Fruit fly (Drosophila melanogaster) whole organism, embryonic: ENCODE measurements around the gene Obp93a.

Experiments
- CG10274 ChIP-seq: fragments of 200-800 bp; sonication (Bioruptor generic); optimal IDR thresholded peaks from 3 replicates; lab custom pipeline; 2017; ENCODE audit warnings: missing biosample characterization, mild to moderate bottlenecking, missing genetic modification characterization
- CG10462 ChIP-seq: fragments of 200-800 bp; sonication (Bioruptor generic); optimal IDR thresholded peaks from 2 replicates; lab custom pipeline; 2016; ENCODE audit warnings: missing biosample characterization, missing genetic modification characterization
- CG11696 ChIP-seq: fragments of 200-800 bp; sonication (Bioruptor generic); IDR thresholded peaks from 2 replicates; pipeline ENCODE4 v1.3.6; 2022; ENCODE audit warnings: missing biosample characterization, missing genetic modification characterization
- CG12104 ChIP-seq: fragments of 200-800 bp; sonication (Bioruptor generic); optimal IDR thresholded peaks from 3 replicates; lab custom pipeline; 2016; ENCODE audit warnings: missing biosample characterization, missing genetic modification characterization
- CG12391 ChIP-seq: fragments of 200-800 bp; sonication (Bioruptor generic); optimal IDR thresholded peaks from 3 replicates; lab custom pipeline; 2018; ENCODE audit warnings: missing biosample characterization, mild to moderate bottlenecking, missing genetic modification characterization, moderate library complexity
- CG12659 ChIP-seq: fragments of 200-800 bp; sonication (Bioruptor generic); optimal IDR thresholded peaks from 3 replicates; lab custom pipeline; 2017; ENCODE audit warnings: mild to moderate bottlenecking, missing biosample characterization, missing genetic modification reagents, missing genetic modification characterization
- CG13296 ChIP-seq: fragments of 200-800 bp; sonication (Bioruptor generic); optimal IDR thresholded peaks from 3 replicates; lab custom pipeline; 2018; ENCODE audit warnings: missing biosample characterization, mild to moderate bottlenecking, missing genetic modification characterization
- CG14667 ChIP-seq: fragments of 200-800 bp; sonication (Bioruptor generic); IDR thresholded peaks from 2 replicates; pipeline ENCODE4 v1.3.6; 2022; ENCODE audit warnings: missing biosample characterization, missing genetic modification characterization
- CG15269 ChIP-seq: fragments of 200-800 bp; sonication (Bioruptor generic); optimal IDR thresholded peaks from 2 replicates; lab custom pipeline; 2018; ENCODE audit warnings: missing biosample characterization, mild to moderate bottlenecking, missing genetic modification characterization, moderate library complexity
- CG18764 ChIP-seq: fragments of 200-800 bp; sonication (Bioruptor generic); optimal IDR thresholded peaks from 3 replicates; lab custom pipeline; 2016; ENCODE audit warnings: missing biosample characterization, missing genetic modification characterization
- CG2875 ChIP-seq: fragments of 200-800 bp; sonication (Bioruptor generic); optimal IDR thresholded peaks from 2 replicates; lab custom pipeline; 2017; ENCODE audit warnings: missing biosample characterization, mild to moderate bottlenecking, missing genetic modification characterization, missing genetic modification reagents
- CG3847 ChIP-seq: fragments of 200-800 bp; sonication (Bioruptor generic); IDR thresholded peaks from 2 replicates; pipeline ENCODE4 v1.3.6; 2022; ENCODE audit warnings: missing biosample characterization, missing genetic modification characterization
- CG5180 ChIP-seq: fragments of 200-800 bp; sonication (Bioruptor generic); optimal IDR thresholded peaks from 3 replicates; lab custom pipeline; 2017; ENCODE audit warnings: missing biosample characterization, missing genetic modification characterization, mild to moderate bottlenecking, moderate library complexity, missing genetic modification reagents
- CG7745 ChIP-seq: fragments of 200-800 bp; sonication (Bioruptor generic); optimal IDR thresholded peaks from 2 replicates; lab custom pipeline; 2018; ENCODE audit warnings: missing biosample characterization, mild to moderate bottlenecking, missing genetic modification characterization, moderate library complexity
- CG8359 ChIP-seq: fragments of 200-800 bp; sonication (Bioruptor generic); optimal IDR thresholded peaks from 2 replicates; lab custom pipeline; 2017; ENCODE audit warnings: missing biosample characterization, mild to moderate bottlenecking, missing genetic modification characterization, borderline replicate concordance
- CG8924 ChIP-seq: fragments of 200-800 bp; optimal IDR thresholded peaks from 3 replicates; lab custom pipeline; 2019; ENCODE audit warnings: missing biosample characterization, mild to moderate bottlenecking, missing genetic modification characterization, moderate library complexity
- CG9609 ChIP-seq: fragments of 200-800 bp; sonication (Bioruptor generic); optimal IDR thresholded peaks from 3 replicates; lab custom pipeline; 2016; ENCODE audit warnings: missing biosample characterization, missing genetic modification characterization
- CHES-1-like ChIP-seq: fragments of 200-800 bp; sonication (Bioruptor generic); optimal IDR thresholded peaks from 2 replicates; lab custom pipeline; 2016; ENCODE audit warnings: missing biosample characterization, missing genetic modification characterization
- CkIIα-i1 ChIP-seq: fragments of 200-800 bp; sonication (Bioruptor generic); IDR thresholded peaks from 2 replicates; pipeline ENCODE4 v1.3.6; 2022; ENCODE audit warnings: missing biosample characterization, missing genetic modification characterization
- Dll ChIP-seq: fragments of 200-800 bp; sonication (Bioruptor generic); IDR thresholded peaks from 4 replicates; pipeline ENCODE4 v1.3.6; 2022; ENCODE audit warnings: missing biosample characterization, missing genetic modification characterization; ENCODE audit not compliant: partially characterized antibody
- E2f2 ChIP-seq: fragments of 200-800 bp; sonication (Bioruptor generic); IDR thresholded peaks from 2 replicates; pipeline ENCODE4 v1.3.6; 2022; ENCODE audit warnings: missing biosample characterization, missing genetic modification characterization
- ERR ChIP-seq: fragments of 200-800 bp; sonication (Bioruptor generic); optimal IDR thresholded peaks from 2 replicates; lab custom pipeline; 2016; ENCODE audit warnings: missing biosample characterization, missing genetic modification characterization
- Fer1 ChIP-seq: fragments of 200-800 bp; sonication (Bioruptor generic); optimal IDR thresholded peaks from 2 replicates; lab custom pipeline; 2017; ENCODE audit warnings: missing biosample characterization, mild to moderate bottlenecking, missing genetic modification characterization
- HLH3B ChIP-seq: fragments of 200-800 bp; sonication (Bioruptor generic); IDR thresholded peaks from 2 replicates; pipeline ENCODE4 v1.3.6; 2022; ENCODE audit warnings: missing biosample characterization, missing genetic modification characterization
- Jarid2 ChIP-seq: fragments of 200-800 bp; sonication (Bioruptor generic); optimal IDR thresholded peaks from 3 replicates; lab custom pipeline; 2017; ENCODE audit warnings: mild to moderate bottlenecking, missing biosample characterization, missing genetic modification reagents, missing genetic modification characterization
- MESR4 ChIP-seq: fragments of 200-800 bp; sonication (Bioruptor generic); optimal IDR thresholded peaks from 2 replicates; lab custom pipeline; 2018; ENCODE audit warnings: missing biosample characterization, mild to moderate bottlenecking, missing genetic modification characterization, moderate library complexity
- Meics ChIP-seq: fragments of 200-800 bp; sonication (Bioruptor generic); optimal IDR thresholded peaks from 2 replicates; lab custom pipeline; 2017; ENCODE audit warnings: missing biosample characterization, mild to moderate bottlenecking, missing genetic modification characterization
- Mrtf ChIP-seq: fragments of 200-800 bp; sonication (Bioruptor generic); IDR thresholded peaks from 3 replicates; pipeline ENCODE4 v1.3.6; 2022; ENCODE audit warnings: missing biosample characterization, missing genetic modification characterization
- NfI ChIP-seq: fragments of 200-800 bp; sonication (Bioruptor generic); optimal IDR thresholded peaks from 3 replicates; lab custom pipeline; 2018; ENCODE audit warnings: missing biosample characterization, mild to moderate bottlenecking, missing genetic modification characterization, moderate library complexity
- abd-A ChIP-seq: fragments of 200-800 bp; sonication (Bioruptor generic); optimal IDR thresholded peaks from 3 replicates; lab custom pipeline; 2019; ENCODE audit warnings: missing biosample characterization, mild to moderate bottlenecking, missing genetic modification characterization, moderate library complexity
- amos ChIP-seq: fragments of 200-800 bp; sonication (Bioruptor generic); IDR thresholded peaks from 2 replicates; pipeline ENCODE4 v1.3.6; 2022; ENCODE audit warnings: missing biosample characterization, missing genetic modification characterization; ENCODE audit not compliant: partially characterized antibody
- caup ChIP-seq: fragments of 200-800 bp; sonication (Bioruptor generic); optimal IDR thresholded peaks from 3 replicates; lab custom pipeline; 2017; ENCODE audit warnings: missing biosample characterization, mild to moderate bottlenecking, missing genetic modification characterization, moderate library complexity; ENCODE audit not compliant: severe bottlenecking
- ci ChIP-seq: fragments of 200-800 bp; sonication (Bioruptor generic); IDR thresholded peaks from 3 replicates; pipeline ENCODE4 v1.3.6; 2022; ENCODE audit warnings: missing biosample characterization, missing genetic modification characterization
- disco-r ChIP-seq: fragments of 200-800 bp; sonication (Bioruptor generic); optimal IDR thresholded peaks from 2 replicates; lab custom pipeline; 2016; ENCODE audit warnings: missing biosample characterization, missing genetic modification characterization
- dysf ChIP-seq: fragments of 200-800 bp; sonication (Bioruptor generic); IDR thresholded peaks from 3 replicates; pipeline ENCODE4 v1.3.6; 2022; ENCODE audit warnings: missing biosample characterization, missing genetic modification characterization
- en ChIP-seq: fragments of 200-800 bp; sonication (Bioruptor generic); optimal IDR thresholded peaks from 2 replicates; lab custom pipeline; 2016; ENCODE audit warnings: missing biosample characterization, missing genetic modification characterization
- ewg ChIP-seq: fragments of 200-800 bp; sonication (Bioruptor generic); optimal IDR thresholded peaks from 3 replicates; lab custom pipeline; 2017; ENCODE audit warnings: mild to moderate bottlenecking, missing biosample characterization, missing genetic modification reagents, missing genetic modification characterization
- exex ChIP-seq: fragments of 200-800 bp; sonication (Bioruptor generic); optimal IDR thresholded peaks from 4 replicates; lab custom pipeline; 2018; ENCODE audit warnings: missing biosample characterization, mild to moderate bottlenecking, missing genetic modification characterization, moderate library complexity
- jumu ChIP-seq: fragments of 200-800 bp; sonication (Bioruptor generic); optimal IDR thresholded peaks from 3 replicates; lab custom pipeline; 2016; ENCODE audit warnings: missing biosample characterization, missing genetic modification characterization
- knrl ChIP-seq: fragments of 200-800 bp; sonication (Bioruptor generic); IDR thresholded peaks from 3 replicates; pipeline ENCODE4 v1.3.6; 2022; ENCODE audit warnings: missing biosample characterization, missing genetic modification characterization; ENCODE audit not compliant: partially characterized antibody
- lab ChIP-seq: fragments of 200-800 bp; sonication (Bioruptor generic); optimal IDR thresholded peaks from 3 replicates; lab custom pipeline; 2017; ENCODE audit warnings: missing biosample characterization, missing genetic modification characterization, mild to moderate bottlenecking, moderate library complexity, missing genetic modification reagents
- odd ChIP-seq: fragments of 200-800 bp; sonication (Bioruptor generic); optimal IDR thresholded peaks from 2 replicates; lab custom pipeline; 2017; ENCODE audit warnings: missing biosample characterization, mild to moderate bottlenecking, missing genetic modification characterization
- pb ChIP-seq: fragments of 200-800 bp; sonication (Bioruptor generic); optimal IDR thresholded peaks from 3 replicates; lab custom pipeline; 2016; ENCODE audit warnings: missing biosample characterization, missing genetic modification characterization
- pros ChIP-seq: fragments of 200-800 bp; sonication (Bioruptor generic); optimal IDR thresholded peaks from 3 replicates; lab custom pipeline; 2019; ENCODE audit warnings: missing biosample characterization, mild to moderate bottlenecking, missing genetic modification characterization, moderate library complexity
- ro ChIP-seq: fragments of 200-800 bp; sonication (Bioruptor generic); IDR thresholded peaks from 2 replicates; pipeline ENCODE4 v1.3.6; 2022; ENCODE audit warnings: missing biosample characterization, missing genetic modification characterization
- sna ChIP-seq: fragments of 200-800 bp; sonication (Bioruptor generic); IDR thresholded peaks from 2 replicates; pipeline ENCODE4 v1.3.6; 2022; ENCODE audit warnings: missing biosample characterization, missing genetic modification characterization; ENCODE audit not compliant: partially characterized antibody
- sr ChIP-seq: fragments of 200-800 bp; sonication (Bioruptor generic); IDR thresholded peaks from 3 replicates; pipeline ENCODE4 v1.3.6; 2022; ENCODE audit warnings: missing biosample characterization, missing genetic modification characterization
- wdn ChIP-seq: fragments of 200-800 bp; sonication (Bioruptor generic); IDR thresholded peaks from 2 replicates; pipeline ENCODE4 v1.3.6; 2022; ENCODE audit warnings: missing biosample characterization, missing genetic modification characterization
- yki ChIP-seq: fragments of >200 bp; optimal IDR thresholded peaks from 3 replicates; lab custom pipeline; 2018

The Obp93a gene

dm6 chr3R:21111964-21112740 is 17.4 kb downstream of the Obp93a start (continued):
- TF ChIP-seq CG2875 (GFP tag; lab: Kevin White, UChicago), result no peak
- TF ChIP-seq CG10462, result peak; percentile 9
- TF ChIP-seq CG15269 (tag; lab: Kevin White, UChicago), result peak; percentile 60
- peak; percentile 60; the same call in 2 of the 3 replicates for TF ChIP-seq dysf (GFP tag; lab: Robert Waterston, UW)
- peak; percentile 14 for TF ChIP-seq odd (GFP tag; lab: Kevin White, UChicago)
- TF ChIP-seq yki (lab: Kevin White, UChicago), result no peak
- no peak for TF ChIP-seq amos (GFP tag; lab: Robert Waterston, UW)
- no peak for TF ChIP-seq ci
- no peak for TF ChIP-seq sna (GFP tag; lab: Robert Waterston, UW)
- no peak for TF ChIP-seq jumu (GFP tag; lab: Kevin White, UChicago)
- no peak for TF ChIP-seq CG7745 (tag; lab: Kevin White, UChicago)
- TF ChIP-seq disco-r, result no peak
- no peak for TF ChIP-seq CkIIα-i1 (GFP tag; lab: Robert Waterston, UW)
- TF ChIP-seq Jarid2 (GFP tag; lab: Kevin White, UChicago), result no peak
- peak; percentile 14 for TF ChIP-seq ewg (GFP tag; lab: Kevin White, UChicago)
- no peak for TF ChIP-seq CG18764
- TF ChIP-seq sr (GFP tag; lab: Robert Waterston, UW), result no peak
- TF ChIP-seq caup, result no peak
- TF ChIP-seq HLH3B, result no peak
- TF ChIP-seq lab (GFP tag; lab: Kevin White, UChicago), result peak; percentile 53
- TF ChIP-seq CG8924 (tag; lab: Kevin White, UChicago), result peak; percentile 5
- no peak; the same call in 1 of the 2 replicates for TF ChIP-seq E2f2
- TF ChIP-seq CG5180 (GFP tag; lab: Kevin White, UChicago), result peak; percentile 27
- TF ChIP-seq MESR4 (GFP tag; lab: Kevin White, UChicago), result no peak
- peak; percentile 63 for TF ChIP-seq Meics (GFP tag; lab: Kevin White, UChicago)
- peak; percentile 33 for TF ChIP-seq CG12104 (GFP tag; lab: Kevin White, UChicago)
- no peak for TF ChIP-seq en (GFP tag; lab: Kevin White, UChicago)
- no peak for TF ChIP-seq wdn (GFP tag; lab: Robert Waterston, UW)
- no peak for TF ChIP-seq CG8359 (GFP tag; lab: Kevin White, UChicago)
- peak; percentile 41 for TF ChIP-seq NfI (GFP tag; lab: Kevin White, UChicago)
- TF ChIP-seq ro (GFP tag; lab: Robert Waterston, UW), result no peak
- TF ChIP-seq CG10274 (GFP tag; lab: Kevin White, UChicago), result peak; percentile 11
- no peak for TF ChIP-seq CG13296 (GFP tag; lab: Kevin White, UChicago)
- no peak for TF ChIP-seq CG14667 (GFP tag; lab: Robert Waterston, UW)
- no peak for TF ChIP-seq CG11696 (GFP tag; lab: Robert Waterston, UW)
- no peak for TF ChIP-seq CHES-1-like
- no peak for TF ChIP-seq ERR (GFP tag; lab: Kevin White, UChicago)
- peak; percentile 37 for TF ChIP-seq Fer1 (GFP tag; lab: Kevin White, UChicago)
- no peak for TF ChIP-seq Mrtf (GFP tag; lab: Robert Waterston, UW)
- no peak for TF ChIP-seq pb (GFP tag; lab: Kevin White, UChicago)
- no peak; the same call in 1 of the 2 replicates for TF ChIP-seq CG3847 (GFP tag; lab: Robert Waterston, UW)
- no peak for TF ChIP-seq abd-A (tag; lab: Kevin White, UChicago)
- TF ChIP-seq exex, result peak; percentile 35
- TF ChIP-seq Dll, result no peak
- TF ChIP-seq CG9609 (GFP tag; lab: Kevin White, UChicago), result no peak
- peak; percentile 45 for TF ChIP-seq CG12659 (GFP tag; lab: Kevin White, UChicago)
- no peak for TF ChIP-seq knrl (GFP tag; lab: Robert Waterston, UW)
- peak; percentile 38 for TF ChIP-seq CG12391
- peak; percentile 25 for TF ChIP-seq pros (GFP tag; lab: Kevin White, UChicago)
